Fruit fly (Drosophila melanogaster) whole organism, embryonic: ENCODE results near the gene Phb1.
A peak's percentile ranks its signal among the peaks of the same experiment; 100 is the strongest.

Source experiments
- ATbp ChIP-seq: fragments of 200-800 bp; sonication (Bioruptor generic); optimal IDR thresholded peaks from 2 replicates; lab custom pipeline; 2017; ENCODE audit warnings: missing biosample characterization, mild to moderate bottlenecking, missing genetic modification characterization, missing genetic modification reagents
- Atf3 ChIP-seq: fragments of 200-800 bp; sonication (Bioruptor generic); optimal IDR thresholded peaks from 3 replicates; lab custom pipeline; 2016; ENCODE audit warnings: missing biosample characterization, missing genetic modification characterization
- Bgb ChIP-seq: fragments of 200-800 bp; sonication (Bioruptor generic); IDR thresholded peaks from 2 replicates; pipeline ENCODE4 v1.3.6; 2022; ENCODE audit warnings: missing biosample characterization, missing genetic modification characterization; ENCODE audit not compliant: partially characterized antibody
- C15 ChIP-seq: fragments of 200-800 bp; sonication (Bioruptor generic); IDR thresholded peaks from 3 replicates; pipeline ENCODE4 v1.3.6; 2022; ENCODE audit warnings: missing biosample characterization, missing genetic modification characterization
- CG10543 ChIP-seq: fragments of 200-800 bp; sonication (Bioruptor generic); optimal IDR thresholded peaks from 3 replicates; lab custom pipeline; 2017; ENCODE audit warnings: missing biosample characterization, mild to moderate bottlenecking, missing genetic modification characterization, moderate library complexity
- CG10959 ChIP-seq: fragments of 200-800 bp; sonication (Bioruptor generic); IDR thresholded peaks from 2 replicates; pipeline ENCODE4 v1.3.6; 2022; ENCODE audit warnings: missing biosample characterization, missing genetic modification characterization
- CG11247 ChIP-seq: fragments of 200-800 bp; sonication (Bioruptor generic); IDR thresholded peaks from 2 replicates; pipeline ENCODE4 v1.3.6; 2022; ENCODE audit warnings: missing biosample characterization, missing genetic modification characterization
- CG11504 ChIP-seq: fragments of 200-800 bp; sonication (Bioruptor generic); optimal IDR thresholded peaks from 3 replicates; lab custom pipeline; 2019; ENCODE audit warnings: missing biosample characterization, mild to moderate bottlenecking, missing genetic modification characterization, moderate library complexity
- CG11723 ChIP-seq: fragments of 200-800 bp; sonication (Bioruptor generic); optimal IDR thresholded peaks from 2 replicates; lab custom pipeline; 2017; ENCODE audit warnings: missing biosample characterization, mild to moderate bottlenecking, missing genetic modification characterization
- CG13287 ChIP-seq: fragments of 200-800 bp; sonication (Bioruptor generic); IDR thresholded peaks from 2 replicates; pipeline ENCODE4 v1.3.6; 2022; ENCODE audit warnings: missing biosample characterization, missing genetic modification characterization; ENCODE audit not compliant: partially characterized antibody
- CG1529 ChIP-seq: fragments of 200-800 bp; sonication (Bioruptor generic); optimal IDR thresholded peaks from 3 replicates; lab custom pipeline; 2018; ENCODE audit warnings: missing biosample characterization, missing genetic modification characterization
- CG16813 ChIP-seq: fragments of 200-800 bp; sonication (Bioruptor generic); IDR thresholded peaks from 3 replicates; pipeline ENCODE4 v1.3.6; 2022; ENCODE audit warnings: missing biosample characterization, missing genetic modification characterization; ENCODE audit not compliant: partially characterized antibody
- CG18262 ChIP-seq: fragments of 200-800 bp; optimal IDR thresholded peaks from 3 replicates; lab custom pipeline; 2019; ENCODE audit warnings: missing biosample characterization, mild to moderate bottlenecking, missing genetic modification characterization, moderate library complexity
- CG30020 ChIP-seq: fragments of 200-800 bp; optimal IDR thresholded peaks from 2 replicates; lab custom pipeline; 2019; ENCODE audit warnings: missing biosample characterization, mild to moderate bottlenecking, missing genetic modification characterization, moderate library complexity
- CG30431 ChIP-seq: fragments of 200-800 bp; sonication (Bioruptor generic); optimal IDR thresholded peaks from 2 replicates; lab custom pipeline; 2017; ENCODE audit warnings: missing biosample characterization, missing genetic modification characterization
- CG31388 ChIP-seq: fragments of 200-800 bp; sonication (Bioruptor generic); optimal IDR thresholded peaks from 2 replicates; lab custom pipeline; 2016; ENCODE audit warnings: missing biosample characterization, missing genetic modification characterization
- CG3726 ChIP-seq: fragments of 200-800 bp; sonication (Bioruptor generic); IDR thresholded peaks from 3 replicates; pipeline ENCODE4, ENCODE4 v1.3.6; 2022; ENCODE audit warnings: missing biosample characterization, missing genetic modification characterization
- CG4404 ChIP-seq: fragments of 200-800 bp; sonication (Bioruptor generic); IDR thresholded peaks from 2 replicates; pipeline ENCODE4 v1.3.6; 2022; ENCODE audit warnings: missing biosample characterization, missing genetic modification characterization
- CG4707 ChIP-seq: fragments of 200-800 bp; sonication (Bioruptor generic); optimal IDR thresholded peaks from 2 replicates; lab custom pipeline; 2018; ENCODE audit warnings: missing biosample characterization, mild to moderate bottlenecking, missing genetic modification characterization, moderate library complexity
- CG8478 ChIP-seq: fragments of >200 bp; optimal IDR thresholded peaks from 2 replicates; lab custom pipeline; 2018
- Camta ChIP-seq: fragments of 200-800 bp; sonication (Bioruptor generic); optimal IDR thresholded peaks from 2 replicates; lab custom pipeline; 2016; ENCODE audit warnings: missing biosample characterization, missing genetic modification characterization
- D19A ChIP-seq: fragments of 200-800 bp; optimal IDR thresholded peaks from 3 replicates; lab custom pipeline; 2019; ENCODE audit warnings: missing biosample characterization, mild to moderate bottlenecking, missing genetic modification characterization, moderate library complexity
- Dad ChIP-seq: fragments of 200-800 bp; sonication (Bioruptor generic); optimal IDR thresholded peaks from 3 replicates; lab custom pipeline; 2016; ENCODE audit warnings: missing biosample characterization, missing genetic modification characterization
- HLH54F ChIP-seq: fragments of 200-800 bp; sonication (Bioruptor generic); optimal IDR thresholded peaks from 3 replicates; lab custom pipeline; 2016; ENCODE audit warnings: missing biosample characterization, missing genetic modification characterization
- Hey ChIP-seq: fragments of 200-800 bp; sonication (Bioruptor generic); optimal IDR thresholded peaks from 3 replicates; lab custom pipeline; 2018; ENCODE audit warnings: missing biosample characterization, mild to moderate bottlenecking, missing genetic modification characterization
- Lhr ChIP-seq: fragments of 200-800 bp; sonication (Bioruptor generic); optimal IDR thresholded peaks from 3 replicates; lab custom pipeline; 2017; ENCODE audit warnings: mild to moderate bottlenecking, missing biosample characterization, missing genetic modification reagents, missing genetic modification characterization
- Meics ChIP-seq: fragments of 200-800 bp; sonication (Bioruptor generic); optimal IDR thresholded peaks from 2 replicates; lab custom pipeline; 2017; ENCODE audit warnings: missing biosample characterization, mild to moderate bottlenecking, missing genetic modification characterization
- Sry-δ ChIP-seq: fragments of 200-800 bp; sonication (Bioruptor generic); optimal IDR thresholded peaks from 2 replicates; lab custom pipeline; 2016; ENCODE audit warnings: missing biosample characterization, missing genetic modification characterization
- YL-1 ChIP-seq: fragments of 200-800 bp; sonication (Bioruptor generic); optimal IDR thresholded peaks from 3 replicates; lab custom pipeline; 2017; ENCODE audit warnings: missing biosample characterization, mild to moderate bottlenecking, missing genetic modification characterization
- amos ChIP-seq: fragments of 200-800 bp; sonication (Bioruptor generic); IDR thresholded peaks from 2 replicates; pipeline ENCODE4 v1.3.6; 2022; ENCODE audit warnings: missing biosample characterization, missing genetic modification characterization; ENCODE audit not compliant: partially characterized antibody
- ara ChIP-seq: fragments of 200-800 bp; sonication (Bioruptor generic); IDR thresholded peaks from 2 replicates; pipeline ENCODE4 v1.3.6; 2022; ENCODE audit warnings: missing biosample characterization, missing genetic modification characterization
- caup ChIP-seq: fragments of 200-800 bp; sonication (Bioruptor generic); optimal IDR thresholded peaks from 3 replicates; lab custom pipeline; 2017; ENCODE audit warnings: missing biosample characterization, mild to moderate bottlenecking, missing genetic modification characterization, moderate library complexity; ENCODE audit not compliant: severe bottlenecking
- ci ChIP-seq: fragments of 200-800 bp; sonication (Bioruptor generic); IDR thresholded peaks from 3 replicates; pipeline ENCODE4 v1.3.6; 2022; ENCODE audit warnings: missing biosample characterization, missing genetic modification characterization
- dan ChIP-seq: fragments of 200-800 bp; sonication (Bioruptor generic); IDR thresholded peaks from 2 replicates; pipeline ENCODE4 v1.3.6; 2022; ENCODE audit warnings: missing biosample characterization, missing genetic modification characterization
- dpn ChIP-seq, 2 experiments: fragments of 200-800 bp; sonication (Bioruptor generic); optimal IDR thresholded peaks; 3 replicates each; lab custom pipeline; 2016; ENCODE audit warnings: missing biosample characterization in 2 of 2, missing genetic modification characterization in 2 of 2
- en ChIP-seq: fragments of 200-800 bp; sonication (Bioruptor generic); optimal IDR thresholded peaks from 2 replicates; lab custom pipeline; 2016; ENCODE audit warnings: missing biosample characterization, missing genetic modification characterization
- esg ChIP-seq: fragments of 200-800 bp; sonication (Bioruptor generic); conservative IDR thresholded peaks from 2 replicates; pipeline ENCODE4 v1.3.6; 2022; ENCODE audit warnings: missing biosample characterization, missing genetic modification characterization
- gsb ChIP-seq: fragments of 200-800 bp; sonication (Bioruptor generic); IDR thresholded peaks from 2 replicates; pipeline ENCODE4 v1.3.6; 2022; ENCODE audit warnings: missing biosample characterization, missing genetic modification characterization
- gt ChIP-seq: fragments of 200-800 bp; sonication (Bioruptor generic); IDR thresholded peaks from 2 replicates; pipeline ENCODE4 v1.3.6; 2022; ENCODE audit warnings: missing biosample characterization, missing genetic modification characterization
- hkb ChIP-seq, 2 experiments: fragments of 200-800 bp in 1 of 2; fragments of >200 bp in 1 of 2; sonication (Bioruptor generic) in 1 of 2; IDR thresholded peaks in 1 of 2; optimal IDR thresholded peaks in 1 of 2; 2 replicates each; pipeline versions ENCODE4 v1.3.6 to Lab custom; 2017 to 2022; ENCODE audit warnings: missing biosample characterization in 1 of 2, missing genetic modification characterization in 1 of 2
- jigr1 ChIP-seq: fragments of 200-800 bp; sonication (Bioruptor generic); IDR thresholded peaks from 3 replicates; pipeline ENCODE4 v1.3.6; 2022; ENCODE audit warnings: missing biosample characterization, missing genetic modification characterization
- nerfin-1 ChIP-seq: fragments of 200-800 bp; sonication (Bioruptor generic); optimal IDR thresholded peaks from 3 replicates; lab custom pipeline; 2019; ENCODE audit warnings: missing biosample characterization, mild to moderate bottlenecking, missing genetic modification characterization, moderate library complexity
- nerfin-2 ChIP-seq: fragments of 200-800 bp; sonication (Bioruptor generic); IDR thresholded peaks from 2 replicates; pipeline ENCODE4 v1.3.6; 2022; ENCODE audit warnings: missing biosample characterization, missing genetic modification characterization; ENCODE audit not compliant: partially characterized antibody
- onecut ChIP-seq: fragments of 200-800 bp; sonication (Bioruptor generic); IDR thresholded peaks from 2 replicates; pipeline ENCODE4 v1.3.6; 2022; ENCODE audit warnings: missing biosample characterization, missing genetic modification characterization
- prd ChIP-seq, 3 experiments: fragments of >200 bp in 2 of 3; fragments of 200-800 bp in 1 of 3; sonication (Bioruptor generic) in 1 of 3; optimal IDR thresholded peaks in 2 of 3; IDR thresholded peaks in 1 of 3; 2 replicates in 2 of 3; 3 replicates in 1 of 3; pipeline versions ENCODE4 v1.3.6 to Lab custom; 2017 to 2022; ENCODE audit warnings: missing biosample characterization in 1 of 3, missing genetic modification characterization in 1 of 3
- pros ChIP-seq: fragments of 200-800 bp; sonication (Bioruptor generic); optimal IDR thresholded peaks from 3 replicates; lab custom pipeline; 2019; ENCODE audit warnings: missing biosample characterization, mild to moderate bottlenecking, missing genetic modification characterization, moderate library complexity
- tgo ChIP-seq: fragments of 200-800 bp; sonication (Bioruptor generic); IDR thresholded peaks from 3 replicates; pipeline ENCODE4 v1.3.6; 2022; ENCODE audit warnings: missing biosample characterization, missing genetic modification characterization
- wdn ChIP-seq: fragments of 200-800 bp; sonication (Bioruptor generic); IDR thresholded peaks from 2 replicates; pipeline ENCODE4 v1.3.6; 2022; ENCODE audit warnings: missing biosample characterization, missing genetic modification characterization

Phb1 gene

dm6 chr2L:19141435-19142126 lies 17.9 kb upstream of the Phb1 start (continued):
- TF ChIP-seq YL-1 (GFP tag; lab: Kevin White, UChicago) (peak; percentile 7), HLH54F (peak; percentile 70), CG10543 (GFP tag; lab: Kevin White, UChicago) (peak; percentile 59), amos (GFP tag; lab: Robert Waterston, UW) (no peak), gsb (0 out of 2 replicates have a peak, but pooled peaks have one; percentile 33), CG1529 (peak; percentile 52), pros (no peak), dpn (GFP tag; optimal IDR thresholded peaks at IDR 0.05; lab: Kevin White, UChicago) (peak; percentile 74 to 80), CG4404 (GFP tag; lab: Robert Waterston, UW) (no peak; the same call in none of the 2 replicates), wdn (GFP tag; lab: Robert Waterston, UW) (peak; percentile 11; the same call in 1 of the 2 replicates), caup (GFP tag; lab: Kevin White, UChicago) (peak; percentile 58), Atf3 (GFP tag; lab: Kevin White, UChicago) (no peak), nerfin-1 (peak; percentile 53), CG16813 (GFP tag; lab: Robert Waterston, UW) (no peak), Hey (tag; lab: Kevin White, UChicago) (no peak), CG4707 (GFP tag; lab: Kevin White, UChicago) (peak; percentile 18), CG3726 (GFP tag; lab: Robert Waterston, UW) (no peak), D19A (tag; lab: Kevin White, UChicago) (peak; percentile 70), ATbp (GFP tag; lab: Kevin White, UChicago) (peak; percentile 54), CG30020 (tag; lab: Kevin White, UChicago) (peak; percentile 48), en (peak; percentile 65), ci (GFP tag; lab: Robert Waterston, UW) (no peak), Dad (GFP tag; lab: Kevin White, UChicago) (peak; percentile 48), CG8478 (lab: Kevin White, UChicago) (no peak), Bgb (no peak), CG30431 (GFP tag; lab: Kevin White, UChicago) (peak; percentile 62), CG31388 (peak; percentile 1), tgo (GFP tag; lab: Robert Waterston, UW) (peak; percentile 38; the same call in 2 of the 3 replicates), Meics (peak; percentile 85), Lhr (peak; percentile 31), C15 (no peak), CG11247 (GFP tag; lab: Robert Waterston, UW) (peak; percentile 65), onecut (no peak; the same call in 1 of the 2 replicates), CG18262 (tag; lab: Kevin White, UChicago) (peak; percentile 86), ara (GFP tag; lab: Robert Waterston, UW) (peak; percentile 50; the same call in 1 of the 2 replicates), CG13287 (no peak), gt (GFP tag; lab: Robert Waterston, UW) (no peak), hkb (optimal IDR thresholded peaks at IDR 0.05; lab: Kevin White, UChicago) (no peak), hkb (GFP tag; IDR thresholded peaks at IDR 0.05; lab: Robert Waterston, UW) (0 out of 2 replicates have a peak, but pooled peaks have one; percentile 39), dan (GFP tag; lab: Robert Waterston, UW) (no peak), nerfin-2 (GFP tag; lab: Robert Waterston, UW) (no peak), CG11723 (GFP tag; lab: Kevin White, UChicago) (peak; percentile 53), esg (GFP tag; lab: Robert Waterston, UW) (peak; percentile 50; the same call in 1 of the 2 replicates), prd (optimal IDR thresholded peaks at IDR 0.05; lab: Kevin White, UChicago) (no peak), prd (GFP tag; IDR thresholded peaks at IDR 0.05; lab: Robert Waterston, UW) (peak; percentile 58; the same call in 2 of the 3 replicates), Sry-δ (GFP tag; lab: Kevin White, UChicago) (peak; percentile 19), jigr1 (no peak), Camta (peak; percentile 76), CG11504 (tag; lab: Kevin White, UChicago) (peak; percentile 77), CG10959 (GFP tag; lab: Robert Waterston, UW) (no peak)
